Fruit fly (Drosophila melanogaster) whole organism, adult: ENCODE measurements around the gene CG34163.

ENCODE experiments used
- CG12768 ChIP-seq: fragments of 200-800 bp; sonication (Bioruptor generic); optimal IDR thresholded peaks from 2 replicates; lab custom pipeline; 2017; ENCODE audit warnings: missing biosample characterization, missing genetic modification characterization, mild to moderate bottlenecking, moderate library complexity, missing genetic modification reagents
- CG1620 ChIP-seq: fragments of 200-800 bp; sonication (Bioruptor generic); optimal IDR thresholded peaks from 2 replicates; lab custom pipeline; 2016; ENCODE audit warnings: missing biosample characterization, missing genetic modification characterization
- CG7101 ChIP-seq: fragments of 200-800 bp; sonication (Bioruptor generic); optimal IDR thresholded peaks from 2 replicates; lab custom pipeline; 2018; ENCODE audit warnings: missing biosample characterization, mild to moderate bottlenecking, missing genetic modification characterization, moderate library complexity
- Mnt ChIP-seq: fragments of 200-800 bp; sonication (Bioruptor generic); optimal IDR thresholded peaks from 2 replicates; lab custom pipeline; 2016; ENCODE audit warnings: missing biosample characterization, mild to moderate bottlenecking, missing genetic modification characterization
- bab1 ChIP-seq: fragments of 200-800 bp; sonication (Bioruptor generic); optimal IDR thresholded peaks from 3 replicates; lab custom pipeline; 2019; ENCODE audit warnings: missing biosample characterization, mild to moderate bottlenecking, missing genetic modification characterization, moderate library complexity
- cic ChIP-seq: fragments of 200-800 bp; sonication (Bioruptor generic); optimal IDR thresholded peaks from 2 replicates; lab custom pipeline; 2017; ENCODE audit warnings: missing biosample characterization, mild to moderate bottlenecking, missing genetic modification characterization, moderate library complexity
- ovo ChIP-seq: fragments of 200-800 bp; sonication (Bioruptor generic); optimal IDR thresholded peaks from 2 replicates; lab custom pipeline; 2016; ENCODE audit warnings: missing biosample characterization, missing genetic modification characterization
- toe ChIP-seq: fragments of 200-800 bp; sonication (Bioruptor generic); optimal IDR thresholded peaks from 2 replicates; lab custom pipeline; 2016; ENCODE audit warnings: missing biosample characterization, missing genetic modification characterization

dm6 chr2L:11949917-11950316 lies 38.2 kb upstream of the CG34163 start:
- peak; percentile 1 for TF ChIP-seq CG7101 (tag; lab: Kevin White, UChicago)
- TF ChIP-seq CG1620 (GFP tag; lab: Kevin White, UChicago) = no peak
- no peak for TF ChIP-seq CG12768 (GFP tag; lab: Kevin White, UChicago)
- TF ChIP-seq ovo (GFP tag; lab: Kevin White, UChicago) = no peak
- no peak for TF ChIP-seq Mnt (GFP tag; lab: Kevin White, UChicago)
- no peak for TF ChIP-seq bab1
- TF ChIP-seq toe (GFP tag; lab: Kevin White, UChicago) = no peak
- no peak for TF ChIP-seq cic (GFP tag; lab: Kevin White, UChicago)
